Comparison of ENCODE assay signal across 1 fruit fly cellular context in the genomic region with DNA sequence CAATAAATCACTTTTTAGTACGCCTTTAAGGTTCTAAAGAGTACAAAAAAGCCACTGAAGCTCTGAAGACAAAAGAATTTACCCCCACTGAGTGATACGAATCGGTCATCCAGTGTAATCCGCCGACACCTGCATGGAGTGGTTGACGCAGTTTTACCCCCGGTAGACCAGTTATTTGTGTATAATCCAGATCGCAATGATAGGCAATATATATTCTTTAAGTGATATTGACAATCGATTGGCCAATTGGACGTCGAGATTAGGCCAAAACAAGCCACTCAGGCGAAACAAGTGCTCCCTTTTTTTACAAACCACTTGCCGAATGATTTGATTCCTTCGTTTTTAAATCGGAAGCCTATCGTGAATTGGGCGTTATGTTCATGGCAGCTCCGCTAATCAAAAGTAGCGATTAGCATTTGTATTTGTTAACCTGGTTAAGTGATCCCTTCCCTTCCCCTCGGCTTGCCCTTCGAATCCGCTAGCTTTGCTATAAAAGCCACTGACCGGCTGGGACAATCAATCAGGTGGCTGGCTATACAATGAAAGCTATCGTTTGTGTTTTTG.
TF ChIP-seq lines count a peak whose summit lies in the region.

A gene (plus strand): TSS at position 514 of the 564 bp plus-strand sequence.

TF ChIP-seq in whole organism, embryonic, 481 proteins besides CTCF, POLR2A, EP300 and RAD21 (continued from another document):
- no peak for TF ChIP-seq CG17912 (GFP tag; optimal IDR thresholded peaks at IDR 0.05; lab: Kevin White, UChicago)
- no peak for TF ChIP-seq Sox102F (GFP tag; optimal IDR thresholded peaks at IDR 0.05; lab: Kevin White, UChicago)
- TF ChIP-seq jigr1 (GFP tag; IDR thresholded peaks at IDR 0.05; lab: Robert Waterston, UW) = no peak
- TF ChIP-seq Trl (optimal IDR thresholded peaks at IDR 0.05; lab: Kevin White, UChicago) = no peak
- no peak for TF ChIP-seq Trl (GFP tag; optimal IDR thresholded peaks at IDR 0.05; lab: Kevin White, UChicago)
- TF ChIP-seq CG7357 (GFP tag; IDR thresholded peaks at IDR 0.05; lab: Robert Waterston, UW) = no peak
- no peak for TF ChIP-seq Sox100B (GFP tag; optimal IDR thresholded peaks at IDR 0.05; lab: Kevin White, UChicago)
- no peak for TF ChIP-seq bbx (GFP tag; IDR thresholded peaks at IDR 0.05; lab: Robert Waterston, UW; ENCODE audit: partially characterized antibody)
- no peak for TF ChIP-seq pb (GFP tag; optimal IDR thresholded peaks at IDR 0.05; lab: Kevin White, UChicago)
- TF ChIP-seq vfl (GFP tag; optimal IDR thresholded peaks at IDR 0.05; lab: Kevin White, UChicago) = no peak
- no peak for TF ChIP-seq Mad (GFP tag; optimal IDR thresholded peaks at IDR 0.05; lab: Kevin White, UChicago)
- no peak for TF ChIP-seq Atf6 (GFP tag; IDR thresholded peaks at IDR 0.05; lab: Robert Waterston, UW)
- TF ChIP-seq knrl (GFP tag; IDR thresholded peaks at IDR 0.05; lab: Robert Waterston, UW; ENCODE audit: partially characterized antibody) = no peak
- no peak for TF ChIP-seq hb (GFP tag; IDR thresholded peaks at IDR 0.05; lab: Robert Waterston, UW; ENCODE audit: partially characterized antibody)
- TF ChIP-seq run (tag; optimal IDR thresholded peaks at IDR 0.05; lab: Kevin White, UChicago) = no peak
- peak; percentile 12 for TF ChIP-seq Hey (tag; optimal IDR thresholded peaks at IDR 0.05; lab: Kevin White, UChicago)
- peak; percentile 48 for TF ChIP-seq Deaf1 (tag; optimal IDR thresholded peaks at IDR 0.05; lab: Kevin White, UChicago)
- peak; percentile 46 for TF ChIP-seq grn (GFP tag; optimal IDR thresholded peaks at IDR 0.05; lab: Kevin White, UChicago)
- TF ChIP-seq CG12942 (GFP tag; optimal IDR thresholded peaks at IDR 0.05; lab: Kevin White, UChicago) = no peak
- no peak for TF ChIP-seq CG8944 (GFP tag; optimal IDR thresholded peaks at IDR 0.05; lab: Kevin White, UChicago)
- no peak for TF ChIP-seq D19A (tag; optimal IDR thresholded peaks at IDR 0.05; lab: Kevin White, UChicago)
- TF ChIP-seq ham (GFP tag; IDR thresholded peaks at IDR 0.05; lab: Robert Waterston, UW) = no peak
- TF ChIP-seq slbo (GFP tag; IDR thresholded peaks at IDR 0.05; lab: Robert Waterston, UW) = no peak
- no peak for TF ChIP-seq ab (GFP tag; optimal IDR thresholded peaks at IDR 0.05; lab: Kevin White, UChicago)
- TF ChIP-seq sens-2 (GFP tag; IDR thresholded peaks at IDR 0.05; lab: Robert Waterston, UW) = no peak
- TF ChIP-seq mld (GFP tag; IDR thresholded peaks at IDR 0.05; lab: Robert Waterston, UW; ENCODE audit: partially characterized antibody) = no peak
- no peak for TF ChIP-seq CoRest (tag; optimal IDR thresholded peaks at IDR 0.05; lab: Kevin White, UChicago)
- TF ChIP-seq nerfin-1 (tag; optimal IDR thresholded peaks at IDR 0.05; lab: Kevin White, UChicago) = no peak
